Worm (Caenorhabditis elegans) whole organism, L1 larva: ENCODE results near the gene ubc-23.
A peak's percentile ranks its signal among the peaks of the same experiment; 100 is the strongest.

ENCODE experiments used
- C04F5.9 ChIP-seq: sonication (generic microtip); optimal IDR thresholded peaks from 2 replicates; lab custom pipeline; 2016; ENCODE audit warnings: missing genetic modification characterization, missing compliant biosample characterization
- C16A3.4 ChIP-seq: fragments of 150-350 bp; optimal IDR thresholded peaks from 2 replicates; lab custom pipeline; 2014; ENCODE audit warnings: missing biosample characterization, missing genetic modification characterization
- alr-1 ChIP-seq: fragments of 200-800 bp; sonication (Bioruptor generic); optimal IDR thresholded peaks from 2 replicates; lab custom pipeline; 2018; ENCODE audit warnings: borderline replicate concordance, mild to moderate bottlenecking, missing genetic modification characterization, missing compliant biosample characterization
- blmp-1 ChIP-seq: fragments of 150-350 bp; optimal IDR thresholded peaks from 2 replicates; lab custom pipeline; 2014; ENCODE audit warnings: missing biosample characterization, missing genetic modification characterization
- ceh-8 ChIP-seq: fragments of 200-800 bp; sonication (Bioruptor generic); optimal IDR thresholded peaks from 2 replicates; lab custom pipeline; 2018; ENCODE audit warnings: mild to moderate bottlenecking, missing genetic modification characterization, moderate library complexity, missing compliant biosample characterization
- ceh-90 ChIP-seq: sonication (generic microtip); optimal IDR thresholded peaks from 2 replicates; lab custom pipeline; 2016; ENCODE audit warnings: missing genetic modification characterization, missing compliant biosample characterization
- dpl-1 ChIP-seq, 3 experiments: fragments of 150-350 bp in 2 of 3; sonication (generic microtip) in 1 of 3; optimal IDR thresholded peaks; 2 replicates each; lab custom pipeline; 2014 to 2017; ENCODE audit warnings: missing biosample characterization in 3 of 3, missing genetic modification characterization in 3 of 3, missing genetic modification reagents in 3 of 3
- egl-13 ChIP-seq: sonication (generic microtip); optimal IDR thresholded peaks from 2 replicates; lab custom pipeline; 2016; ENCODE audit warnings: missing genotype, missing genetic modification reagents, missing genetic modification characterization, missing compliant biosample characterization
- egl-27 ChIP-seq, 2 experiments: fragments of 150-350 bp in 1 of 2; sonication (generic microtip); optimal IDR thresholded peaks; 3 replicates each; lab custom pipeline; 2017 to 2018; ENCODE audit warnings: missing biosample characterization in 2 of 2, missing genetic modification characterization in 2 of 2, missing genetic modification reagents in 2 of 2
- elt-2 ChIP-seq: sonication (generic microtip); optimal IDR thresholded peaks from 2 replicates; lab custom pipeline; 2016; ENCODE audit warnings: missing genetic modification characterization, mild to moderate bottlenecking, inconsistent platforms, missing compliant biosample characterization, missing genetic modification reagents
- ets-5 ChIP-seq: fragments of 200-800 bp; sonication (Bioruptor generic); IDR thresholded peaks from 2 replicates; pipeline ENCODE4 v1.3.6; 2022; ENCODE audit warnings: missing genetic modification characterization, missing compliant biosample characterization
- fkh-8 ChIP-seq: sonication (generic microtip); optimal IDR thresholded peaks from 2 replicates; lab custom pipeline; 2016; ENCODE audit warnings: mild to moderate bottlenecking, missing genetic modification characterization, missing compliant biosample characterization
- fos-1 ChIP-seq: fragments of 150-350 bp; optimal IDR thresholded peaks from 2 replicates; lab custom pipeline; 2014; ENCODE audit warnings: missing biosample characterization, missing genetic modification characterization
- hlh-17 ChIP-seq: fragments of 200-800 bp; sonication (Bioruptor generic); optimal IDR thresholded peaks from 2 replicates; lab custom pipeline; 2018; ENCODE audit warnings: missing genetic modification characterization, mild to moderate bottlenecking, missing compliant biosample characterization, moderate library complexity, borderline replicate concordance
- hpl-2 ChIP-seq: fragments of 150-350 bp; optimal IDR thresholded peaks from 2 replicates; lab custom pipeline; 2014; ENCODE audit warnings: missing biosample characterization, missing genetic modification reagents, missing genetic modification characterization
- isw-1 ChIP-seq: fragments of 200-800 bp; sonication (Bioruptor generic); IDR thresholded peaks from 2 replicates; pipeline ENCODE4 v1.3.6; 2022; ENCODE audit warnings: missing genetic modification characterization, missing compliant biosample characterization
- lin-14 ChIP-seq: fragments of 200-800 bp; sonication (Bioruptor generic); optimal IDR thresholded peaks from 2 replicates; lab custom pipeline; 2018; ENCODE audit warnings: mild to moderate bottlenecking, missing genetic modification characterization, moderate library complexity, missing compliant biosample characterization
- lin-15B ChIP-seq: fragments of 150-350 bp; sonication (generic microtip); optimal IDR thresholded peaks from 3 replicates; lab custom pipeline; 2014; ENCODE audit warnings: missing biosample characterization, missing genetic modification characterization
- lin-35 ChIP-seq, 2 experiments: fragments of 150-350 bp; optimal IDR thresholded peaks; 2 replicates each; lab custom pipeline; 2014; ENCODE audit warnings: missing biosample characterization in 2 of 2, missing genetic modification characterization in 2 of 2, missing genetic modification reagents in 2 of 2
- lir-3 ChIP-seq: sonication (generic microtip); optimal IDR thresholded peaks from 2 replicates; lab custom pipeline; 2016; ENCODE audit warnings: mild to moderate bottlenecking, missing genetic modification characterization, moderate library complexity, missing compliant biosample characterization; ENCODE audit not compliant: poor library complexity
- mdl-1 ChIP-seq, 2 experiments: fragments of 150-350 bp; optimal IDR thresholded peaks; 2 replicates each; lab custom pipeline; 2014 to 2017; ENCODE audit warnings: missing biosample characterization in 2 of 2, missing genetic modification characterization in 2 of 2, inconsistent platforms in 1 of 2
- mep-1 ChIP-seq: fragments of 150-350 bp; optimal IDR thresholded peaks from 2 replicates; lab custom pipeline; 2014; ENCODE audit warnings: missing biosample characterization, missing genetic modification characterization
- nhr-12 ChIP-seq: sonication (generic microtip); optimal IDR thresholded peaks from 2 replicates; lab custom pipeline; 2017; ENCODE audit warnings: missing biosample characterization, missing genetic modification characterization
- nhr-28 ChIP-seq: fragments of 150-350 bp; optimal IDR thresholded peaks from 2 replicates; lab custom pipeline; 2014; ENCODE audit warnings: missing biosample characterization, missing genetic modification characterization
- nhr-47 ChIP-seq: sonication (generic microtip); optimal IDR thresholded peaks from 2 replicates; lab custom pipeline; 2016; ENCODE audit warnings: mild to moderate bottlenecking, missing genetic modification characterization, moderate library complexity, missing compliant biosample characterization
- nhr-76 ChIP-seq: sonication (generic microtip); optimal IDR thresholded peaks from 2 replicates; lab custom pipeline; 2017; ENCODE audit warnings: missing biosample characterization, missing genetic modification characterization
- nhr-85 ChIP-seq: sonication (generic microtip); peaks from one replicate; lab custom pipeline; 2016; ENCODE audit warnings: missing genetic modification characterization, inconsistent platforms, missing compliant biosample characterization
- pax-3 ChIP-seq: fragments of 200-800 bp; sonication (Bioruptor generic); optimal IDR thresholded peaks from 2 replicates; lab custom pipeline; 2018; ENCODE audit warnings: mild to moderate bottlenecking, missing genetic modification characterization, moderate library complexity, missing compliant biosample characterization
- pqm-1 ChIP-seq: sonication (generic microtip); optimal IDR thresholded peaks from 3 replicates; lab custom pipeline; 2017; ENCODE audit warnings: missing biosample characterization, missing genetic modification characterization
- rnt-1 ChIP-seq: sonication (generic microtip); optimal IDR thresholded peaks from 2 replicates; lab custom pipeline; 2016; ENCODE audit warnings: mild to moderate bottlenecking, missing genetic modification characterization, moderate library complexity, missing compliant biosample characterization
- snu-23 ChIP-seq: sonication (generic microtip); optimal IDR thresholded peaks from 2 replicates; lab custom pipeline; 2016; ENCODE audit warnings: missing genetic modification characterization, missing compliant biosample characterization
- sptf-1 ChIP-seq: fragments of 150-350 bp; optimal IDR thresholded peaks from 2 replicates; lab custom pipeline; 2014; ENCODE audit warnings: missing biosample characterization, missing genetic modification characterization
- sup-37 ChIP-seq: fragments of 200-800 bp; sonication (Bioruptor generic); optimal IDR thresholded peaks from 2 replicates; lab custom pipeline; 2018; ENCODE audit warnings: mild to moderate bottlenecking, missing genetic modification characterization, missing compliant biosample characterization
- swsn-7 ChIP-seq: sonication (generic microtip); optimal IDR thresholded peaks from 2 replicates; lab custom pipeline; 2016; ENCODE audit warnings: missing genetic modification characterization, missing compliant biosample characterization
- tbx-2 ChIP-seq: sonication (generic microtip); optimal IDR thresholded peaks from 2 replicates; lab custom pipeline; 2016; ENCODE audit warnings: missing genetic modification characterization, missing compliant biosample characterization
- tlp-1 ChIP-seq: fragments of 150-350 bp; optimal IDR thresholded peaks from 2 replicates; lab custom pipeline; 2014; ENCODE audit warnings: missing biosample characterization, missing genetic modification characterization
- unc-30 ChIP-seq: sonication (generic microtip); optimal IDR thresholded peaks from 2 replicates; lab custom pipeline; 2017; ENCODE audit warnings: missing biosample characterization, missing genetic modification characterization
- xbp-1 ChIP-seq: sonication (generic microtip); optimal IDR thresholded peaks from 2 replicates; lab custom pipeline; 2016; ENCODE audit warnings: missing genetic modification characterization, missing compliant biosample characterization
- zip-4 ChIP-seq: fragments of 200-800 bp; sonication (Bioruptor generic); optimal IDR thresholded peaks from 2 replicates; lab custom pipeline; 2018; ENCODE audit warnings: mild to moderate bottlenecking, missing genetic modification characterization, moderate library complexity, missing compliant biosample characterization
- ztf-4 ChIP-seq: fragments of 150-350 bp; optimal IDR thresholded peaks from 2 replicates; lab custom pipeline; 2014; ENCODE audit warnings: missing biosample characterization, missing genetic modification characterization

Gene ubc-23

DNA sequence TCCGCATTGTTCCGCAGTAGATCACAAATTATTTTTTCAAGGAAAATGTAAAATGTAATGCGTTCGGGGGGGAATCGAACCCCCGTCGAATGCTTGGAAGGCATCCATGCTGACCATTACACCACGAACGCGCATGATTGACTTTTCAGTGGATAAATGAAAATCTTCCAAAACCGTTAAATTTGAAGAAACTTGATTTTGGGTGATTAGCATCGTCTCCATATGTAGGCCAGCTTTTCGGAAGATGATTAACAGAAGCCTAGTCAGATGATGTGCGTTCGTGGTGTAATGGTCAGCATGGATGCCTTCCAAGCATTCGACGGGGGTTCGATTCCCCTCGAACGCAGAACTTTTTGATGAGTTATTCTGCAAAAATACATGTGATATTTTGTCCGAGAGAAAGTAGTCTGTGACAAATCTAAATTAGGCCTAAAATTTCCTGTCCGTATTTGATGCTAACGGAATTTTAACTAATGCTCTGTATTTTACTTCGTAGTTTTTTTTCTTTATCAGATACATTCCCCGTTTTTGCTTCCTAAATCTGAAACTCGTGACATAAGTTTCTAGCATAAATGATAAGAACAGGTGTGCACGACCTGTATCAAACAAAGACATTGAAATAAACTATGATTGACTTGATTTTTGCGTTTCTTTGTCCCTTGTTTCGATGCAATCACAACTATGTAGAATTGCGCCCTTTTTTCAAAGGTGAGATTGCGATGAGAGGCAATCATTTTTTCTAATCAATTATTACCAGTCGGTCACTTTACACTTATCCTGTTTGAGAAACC is 2.6 kb downstream of the ubc-23 start, which contains the start of gene C28G1.10:
Gene C28G1.10 (plus strand): TSS at position 676 of the 791 bp plus-strand sequence.
- peak in 1 of 2 experiments; percentile 17 for TF ChIP-seq lin-35 (GFP tag; optimal IDR thresholded peaks at IDR 0.05; lab: Kevin White, UChicago)
- no peak for TF ChIP-seq unc-30 (tag; lab: Kevin White, UChicago)
- TF ChIP-seq elt-2 (tag; lab: Kevin White, UChicago), result peak; percentile 76
- no peak for TF ChIP-seq rnt-1 (tag; lab: Kevin White, UChicago)

DNA sequence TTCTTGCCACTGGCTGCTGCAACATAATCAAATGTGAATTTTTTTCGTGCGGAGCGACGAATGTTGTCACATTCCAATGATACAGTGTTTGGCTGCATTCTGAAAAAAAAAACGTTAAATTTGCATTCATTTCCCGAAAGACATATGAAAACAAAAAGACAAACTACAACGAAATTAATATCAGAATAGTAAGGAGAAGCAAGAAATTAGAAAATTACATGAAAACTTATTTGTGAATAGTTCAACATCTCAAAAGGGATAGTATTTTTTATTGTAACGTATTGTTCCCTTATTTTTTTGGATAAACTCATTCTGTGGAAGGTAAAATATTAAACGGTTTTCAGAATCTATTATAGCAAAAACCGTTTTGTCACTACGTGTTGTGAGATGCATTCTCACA is 9.4 kb downstream of the ubc-23 start, which contains the start of gene sprp-4:
Gene sprp-4 (minus strand): TSS at position 101 of the 400 bp plus-strand sequence.
- no peak for TF ChIP-seq xbp-1 (tag; lab: Kevin White, UChicago)
- no peak for TF ChIP-seq mdl-1 (tag; optimal IDR thresholded peaks at IDR 0.05; lab: Kevin White, UChicago)
- no peak for TF ChIP-seq fos-1 (tag; lab: Kevin White, UChicago)
- TF ChIP-seq pax-3 (tag; lab: Kevin White, UChicago), result no peak
- no peak for TF ChIP-seq nhr-12
- TF ChIP-seq alr-1 (tag; lab: Kevin White, UChicago), result no peak
- no peak for TF ChIP-seq pqm-1 (tag; lab: Kevin White, UChicago)
- TF ChIP-seq nhr-47 (tag; lab: Kevin White, UChicago), result no peak
- TF ChIP-seq mep-1 (tag; lab: Kevin White, UChicago), result no peak
- TF ChIP-seq isw-1, result no peak
- TF ChIP-seq lir-3, result no peak
- TF ChIP-seq sptf-1 (tag; lab: Kevin White, UChicago), result no peak
- no peak for TF ChIP-seq lin-14 (GFP tag; lab: Kevin White, UChicago)
- TF ChIP-seq ceh-8 (GFP tag; lab: Kevin White, UChicago), result no peak
- no peak for TF ChIP-seq unc-30 (tag; lab: Kevin White, UChicago)
- TF ChIP-seq sup-37 (GFP tag; lab: Kevin White, UChicago), result no peak
- no peak for TF ChIP-seq ceh-90
- no peak for TF ChIP-seq tbx-2
- no peak for TF ChIP-seq lin-15B (tag; lab: Kevin White, UChicago)
- TF ChIP-seq tlp-1, result no peak

DNA sequence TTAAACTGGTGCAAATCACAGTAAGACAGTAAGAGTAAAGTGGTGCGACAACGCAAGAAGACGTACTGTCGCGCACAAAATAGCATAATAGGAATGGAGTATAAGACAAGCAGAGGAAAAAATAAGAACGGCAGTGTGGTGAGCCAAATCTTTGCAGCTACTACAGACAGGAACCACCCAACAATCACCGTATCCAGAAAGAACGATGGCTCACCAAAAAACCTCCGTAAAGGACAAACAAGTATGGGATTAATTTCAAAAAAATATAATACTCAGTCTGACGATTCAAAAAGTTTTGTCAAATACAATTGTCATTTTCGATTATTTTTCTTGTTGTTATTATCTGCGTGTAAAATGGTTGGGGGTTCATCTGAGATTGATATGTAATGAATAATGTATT is 10.3 kb downstream of the ubc-23 start:
- TF ChIP-seq nhr-76 (tag; lab: Kevin White, UChicago) (no peak), swsn-7 (no peak), snu-23 (no peak), ceh-8 (GFP tag; lab: Kevin White, UChicago) (no peak), ets-5 (GFP tag; lab: Robert Waterston, UW) (no peak)

DNA sequence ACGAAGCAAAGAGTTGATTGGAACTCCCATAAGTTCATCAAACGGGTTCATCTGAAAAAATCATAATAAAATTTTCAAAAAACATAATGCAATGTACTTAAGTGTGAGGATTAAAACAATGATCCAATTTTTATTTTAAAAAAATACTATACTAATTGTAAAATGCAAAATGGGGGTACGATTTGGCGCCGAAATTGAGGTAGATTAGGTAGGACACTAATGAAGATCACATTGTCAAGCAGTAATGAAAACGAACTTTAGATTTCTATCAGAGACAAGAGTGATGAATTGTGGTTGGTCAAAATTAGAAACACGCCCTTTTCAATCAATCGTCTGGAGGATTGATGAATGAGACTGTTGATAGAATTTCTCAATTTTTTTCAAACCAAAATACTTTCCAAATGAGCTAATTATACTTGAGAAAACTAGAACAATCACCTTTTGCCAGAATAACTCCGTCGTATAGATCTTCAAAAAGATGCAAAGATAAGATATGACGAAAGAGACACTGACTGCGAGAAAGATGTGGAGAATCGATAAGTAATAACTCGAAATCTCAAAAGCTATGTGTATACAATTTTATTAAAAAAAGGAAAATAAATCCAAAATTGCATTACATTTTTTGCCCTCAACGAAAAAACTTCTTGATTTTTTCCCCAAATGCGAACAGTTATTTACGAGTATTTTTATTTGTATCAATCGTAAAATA is 14.0 kb downstream of the ubc-23 start, which contains the start of gene C06E2.5:
Gene C06E2.5 (minus strand): TSS at position 51 of the 709 bp plus-strand sequence.
- TF ChIP-seq hpl-2 (GFP tag; lab: Kevin White, UChicago) (no peak), nhr-85 (tag; lab: Kevin White, UChicago) (peak; percentile 80), ets-5 (GFP tag; lab: Robert Waterston, UW) (no peak), lin-14 (GFP tag; lab: Kevin White, UChicago) (peak; percentile 33)
- TF ChIP-seq, all 84 proteins: peak for 2

DNA sequence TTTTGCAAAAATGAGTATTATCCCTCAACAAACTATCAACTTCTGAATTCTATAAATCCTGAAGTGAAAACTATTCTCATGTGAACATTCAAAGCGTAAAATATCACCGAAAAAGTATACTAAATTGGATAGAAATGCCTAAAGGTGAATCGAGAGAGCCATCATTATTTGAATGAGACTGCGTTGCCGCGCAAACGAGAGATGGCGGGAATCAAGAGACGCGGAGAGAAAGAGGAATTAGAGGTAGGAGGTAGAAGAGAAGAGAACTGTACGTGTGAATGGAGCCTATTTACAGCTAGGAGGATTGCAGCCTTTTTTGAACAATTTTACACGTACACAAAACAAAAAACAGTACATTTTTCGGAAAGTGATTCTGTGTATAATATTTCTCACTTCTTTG is 15.4 kb downstream of the ubc-23 start:
- no peak for TF ChIP-seq egl-27 (tag; optimal IDR thresholded peaks at IDR 0.05; lab: Kevin White, UChicago)
- TF ChIP-seq ztf-4 (tag; lab: Kevin White, UChicago), result no peak
- peak; percentile 11 for TF ChIP-seq blmp-1 (tag; lab: Kevin White, UChicago)
- no peak for TF ChIP-seq sup-37 (GFP tag; lab: Kevin White, UChicago)
- TF ChIP-seq C16A3.4 (tag; lab: Kevin White, UChicago), result no peak
- TF ChIP-seq mep-1 (tag; lab: Kevin White, UChicago), result no peak
- no peak for TF ChIP-seq egl-13 (tag; lab: Kevin White, UChicago)
- no peak for TF ChIP-seq unc-30 (tag; lab: Kevin White, UChicago)
- no peak for TF ChIP-seq hlh-17 (GFP tag; lab: Kevin White, UChicago)
- TF ChIP-seq fkh-8 (tag; lab: Kevin White, UChicago), result no peak
- TF ChIP-seq hpl-2 (GFP tag; lab: Kevin White, UChicago), result no peak
- TF ChIP-seq lin-35 (GFP tag; optimal IDR thresholded peaks at IDR 0.05; lab: Kevin White, UChicago), result peak in 1 of 2 experiments; percentile 68
- no peak for TF ChIP-seq tlp-1
- no peak for TF ChIP-seq nhr-28 (tag; lab: Kevin White, UChicago)
- TF ChIP-seq C04F5.9 (tag; lab: Kevin White, UChicago), result no peak
- TF ChIP-seq sptf-1 (tag; lab: Kevin White, UChicago), result no peak
- TF ChIP-seq nhr-76 (tag; lab: Kevin White, UChicago), result no peak
- TF ChIP-seq dpl-1 (GFP tag; optimal IDR thresholded peaks at IDR 0.05; lab: Kevin White, UChicago), result peak; percentile 39 to 56 (median 50)
- no peak for TF ChIP-seq tbx-2
- no peak for TF ChIP-seq zip-4 (GFP tag; lab: Kevin White, UChicago)
